Worm (Caenorhabditis elegans) whole organism, L2 larva: ENCODE results near the gene nduf-2.2.

Source experiments
- C34F6.9 ChIP-seq: fragments of 150-350 bp; optimal IDR thresholded peaks from 2 replicates; lab custom pipeline; 2014; ENCODE audit warnings: missing biosample characterization, missing genetic modification characterization
- F13H6.1 ChIP-seq: sonication (generic microtip); optimal IDR thresholded peaks from 2 replicates; lab custom pipeline; 2016; ENCODE audit warnings: missing genetic modification characterization, missing compliant biosample characterization
- R02D3.7 ChIP-seq: fragments of 150-350 bp; optimal IDR thresholded peaks from 2 replicates; lab custom pipeline; 2014; ENCODE audit warnings: missing biosample characterization, missing genetic modification characterization
- Y55F3AM.14 ChIP-seq: fragments of 200-800 bp; sonication (Bioruptor generic); optimal IDR thresholded peaks from 2 replicates; lab custom pipeline; 2018; ENCODE audit warnings: mild to moderate bottlenecking, missing genetic modification characterization, missing compliant biosample characterization
- ZK546.5 ChIP-seq: sonication (generic microtip); optimal IDR thresholded peaks from 2 replicates; lab custom pipeline; 2017; ENCODE audit warnings: missing biosample characterization, missing genetic modification characterization
- alr-1 ChIP-seq: fragments of 150-350 bp; optimal IDR thresholded peaks from 2 replicates; lab custom pipeline; 2014; ENCODE audit warnings: missing biosample characterization, missing genetic modification characterization
- aly-2 ChIP-seq: fragments of 150-350 bp; optimal IDR thresholded peaks from 2 replicates; lab custom pipeline; 2014; ENCODE audit warnings: missing biosample characterization, missing genetic modification characterization
- ama-1 ChIP-seq: fragments of 150-350 bp; optimal IDR thresholded peaks from 2 replicates; lab custom pipeline; 2018; ENCODE audit warnings: inconsistent platforms
- blmp-1 ChIP-seq: sonication (generic microtip); optimal IDR thresholded peaks from 2 replicates; lab custom pipeline; 2017; ENCODE audit warnings: missing genetic modification characterization, mild to moderate bottlenecking, missing compliant biosample characterization, antibody characterized with exemption, moderate library complexity; ENCODE audit not compliant: insufficient read depth
- ceh-16 ChIP-seq: fragments of 150-350 bp; optimal IDR thresholded peaks from 2 replicates; lab custom pipeline; 2014; ENCODE audit warnings: missing biosample characterization, missing genetic modification characterization
- ceh-82 ChIP-seq: fragments of 150-350 bp; optimal IDR thresholded peaks from 2 replicates; lab custom pipeline; 2014; ENCODE audit warnings: missing biosample characterization, missing genetic modification characterization
- crh-2 ChIP-seq: sonication (generic microtip); optimal IDR thresholded peaks from 2 replicates; lab custom pipeline; 2017; ENCODE audit warnings: missing biosample characterization, missing genetic modification characterization
- dmd-4 ChIP-seq: sonication (generic microtip); optimal IDR thresholded peaks from 2 replicates; lab custom pipeline; 2017; ENCODE audit warnings: missing biosample characterization, missing genetic modification characterization
- egl-27 ChIP-seq: sonication (generic microtip); optimal IDR thresholded peaks from 3 replicates; lab custom pipeline; 2017; ENCODE audit warnings: missing biosample characterization, missing genetic modification reagents, missing genetic modification characterization
- elt-1 ChIP-seq: fragments of 150-350 bp; optimal IDR thresholded peaks from 2 replicates; lab custom pipeline; 2014; ENCODE audit warnings: missing biosample characterization, missing genetic modification characterization
- elt-3 ChIP-seq: sonication (generic microtip); optimal IDR thresholded peaks from 2 replicates; lab custom pipeline; 2017; ENCODE audit warnings: missing biosample characterization, missing genetic modification characterization
- fos-1 ChIP-seq: fragments of 150-350 bp; optimal IDR thresholded peaks from 2 replicates; lab custom pipeline; 2014; ENCODE audit warnings: missing biosample characterization, missing genetic modification characterization
- gmeb-1 ChIP-seq: fragments of 150-350 bp; optimal IDR thresholded peaks from 2 replicates; lab custom pipeline; 2014; ENCODE audit warnings: missing biosample characterization, missing genetic modification characterization
- lin-11 ChIP-seq: fragments of 150-350 bp; sonication (generic microtip); optimal IDR thresholded peaks from 2 replicates; lab custom pipeline; 2014; ENCODE audit warnings: missing biosample characterization, missing genetic modification characterization, inconsistent platforms, mixed read lengths
- lin-13 ChIP-seq: fragments of 150-350 bp; optimal IDR thresholded peaks from 2 replicates; lab custom pipeline; 2014; ENCODE audit warnings: missing biosample characterization, missing genetic modification reagents, missing genetic modification characterization
- lin-39 ChIP-seq: fragments of 150-350 bp; optimal IDR thresholded peaks from 2 replicates; lab custom pipeline; 2014; ENCODE audit warnings: missing biosample characterization, missing genetic modification reagents, missing genetic modification characterization
- lsy-2 ChIP-seq, 2 experiments: fragments of 150-350 bp in 1 of 2; sonication (generic microtip) in 1 of 2; optimal IDR thresholded peaks; 2 replicates each; lab custom pipeline; 2014 to 2017; ENCODE audit warnings: missing biosample characterization in 2 of 2, missing genetic modification characterization in 2 of 2
- mab-5 ChIP-seq: fragments of 150-350 bp; optimal IDR thresholded peaks from 2 replicates; lab custom pipeline; 2014; ENCODE audit warnings: missing biosample characterization, missing genetic modification characterization
- mbf-1 ChIP-seq: sonication (generic microtip); optimal IDR thresholded peaks from 2 replicates; lab custom pipeline; 2017; ENCODE audit warnings: missing biosample characterization, missing genetic modification characterization
- mdl-1 ChIP-seq, 2 experiments: fragments of 150-350 bp in 1 of 2; sonication (generic microtip) in 1 of 2; optimal IDR thresholded peaks; 2 replicates each; lab custom pipeline; 2017; ENCODE audit warnings: missing biosample characterization in 2 of 2, missing genetic modification characterization in 2 of 2
- nhr-10 ChIP-seq: sonication (generic microtip); optimal IDR thresholded peaks from 2 replicates; lab custom pipeline; 2017; ENCODE audit warnings: missing biosample characterization, missing genetic modification characterization
- nhr-11 ChIP-seq: fragments of 150-350 bp; optimal IDR thresholded peaks from 2 replicates; lab custom pipeline; 2014; ENCODE audit warnings: missing biosample characterization, missing genetic modification characterization
- nhr-12 ChIP-seq: fragments of 150-350 bp; optimal IDR thresholded peaks from 2 replicates; lab custom pipeline; 2014; ENCODE audit warnings: missing biosample characterization, missing genetic modification characterization
- nhr-129 ChIP-seq: fragments of 150-350 bp; optimal IDR thresholded peaks from 2 replicates; lab custom pipeline; 2014; ENCODE audit warnings: missing biosample characterization, missing genetic modification characterization
- nhr-21 ChIP-seq: fragments of 150-350 bp; optimal IDR thresholded peaks from 2 replicates; lab custom pipeline; 2014; ENCODE audit warnings: missing biosample characterization, missing genetic modification characterization
- nhr-23 ChIP-seq: fragments of 150-350 bp; optimal IDR thresholded peaks from 2 replicates; lab custom pipeline; 2014; ENCODE audit warnings: missing biosample characterization, missing genetic modification reagents, missing genetic modification characterization
- nhr-237 ChIP-seq: fragments of 150-350 bp; optimal IDR thresholded peaks from 2 replicates; lab custom pipeline; 2014; ENCODE audit warnings: missing biosample characterization, missing genetic modification characterization
- nhr-25 ChIP-seq: fragments of 150-350 bp; sonication (generic microtip); optimal IDR thresholded peaks from 3 replicates; lab custom pipeline; 2014; ENCODE audit warnings: missing biosample characterization, missing genetic modification characterization
- nhr-6 ChIP-seq: fragments of 150-350 bp; optimal IDR thresholded peaks from 2 replicates; lab custom pipeline; 2014; ENCODE audit warnings: missing biosample characterization, missing genetic modification characterization
- nhr-77 ChIP-seq: fragments of 150-350 bp; optimal IDR thresholded peaks from 2 replicates; lab custom pipeline; 2014; ENCODE audit warnings: missing biosample characterization, missing genetic modification characterization
- peb-1 ChIP-seq: fragments of 150-350 bp; optimal IDR thresholded peaks from 2 replicates; lab custom pipeline; 2014; ENCODE audit warnings: missing biosample characterization, missing genetic modification characterization
- sem-4 ChIP-seq: fragments of 150-350 bp; optimal IDR thresholded peaks from 2 replicates; lab custom pipeline; 2014; ENCODE audit warnings: missing biosample characterization, missing genetic modification reagents, missing genetic modification characterization
- skn-1 ChIP-seq: sonication (generic microtip); optimal IDR thresholded peaks from 2 replicates; lab custom pipeline; 2017; ENCODE audit warnings: missing biosample characterization, missing genetic modification characterization
- sma-3 ChIP-seq: sonication (generic microtip); optimal IDR thresholded peaks from 2 replicates; lab custom pipeline; 2016; ENCODE audit warnings: missing genetic modification reagents, missing genetic modification characterization, missing compliant biosample characterization
- sma-9 ChIP-seq, 2 experiments: fragments of 150-350 bp in 1 of 2; sonication (generic microtip) in 1 of 2; optimal IDR thresholded peaks; 2 replicates each; lab custom pipeline; 2014 to 2016; ENCODE audit warnings: missing genetic modification characterization in 2 of 2, mild to moderate bottlenecking in 1 of 2, missing biosample characterization in 1 of 2, missing compliant biosample characterization in 1 of 2, missing genetic modification reagents in 1 of 2, moderate library complexity in 1 of 2
- snpc-4 ChIP-seq: fragments of 150-350 bp; optimal IDR thresholded peaks from 2 replicates; lab custom pipeline; 2014; ENCODE audit warnings: missing biosample characterization, missing genetic modification characterization
- unc-39 ChIP-seq: fragments of 150-350 bp; optimal IDR thresholded peaks from 2 replicates; lab custom pipeline; 2014; ENCODE audit warnings: missing biosample characterization, missing genetic modification characterization
- unc-55 ChIP-seq: fragments of 150-350 bp; sonication (generic microtip); optimal IDR thresholded peaks from 3 replicates; lab custom pipeline; 2014; ENCODE audit warnings: missing biosample characterization, missing genetic modification reagents, missing genetic modification characterization
- unc-62 ChIP-seq: fragments of 150-350 bp; optimal IDR thresholded peaks from 2 replicates; lab custom pipeline; 2014; ENCODE audit warnings: missing biosample characterization, missing genetic modification reagents, missing genetic modification characterization
- zag-1 ChIP-seq: fragments of 150-350 bp; optimal IDR thresholded peaks from 2 replicates; lab custom pipeline; 2014; ENCODE audit warnings: missing biosample characterization, missing genetic modification characterization
- ztf-4 ChIP-seq: fragments of 150-350 bp; optimal IDR thresholded peaks from 2 replicates; lab custom pipeline; 2014; ENCODE audit warnings: missing biosample characterization, missing genetic modification characterization

The nduf-2.2 gene

ce11 chrIII:6462610-6463009, 2.4 kb upstream of the nduf-2.2 start, which contains the start of gene T26A5.8 (continued):
- TF ChIP-seq ceh-16 (no peak), ZK546.5 (no peak), peb-1 (tag; lab: Kevin White, UChicago) (no peak), nhr-129 (tag; lab: Kevin White, UChicago) (peak; percentile 25), R02D3.7 (tag; lab: Kevin White, UChicago) (no peak), sem-4 (no peak), elt-1 (no peak), nhr-10 (no peak), alr-1 (tag; lab: Kevin White, UChicago) (no peak), mab-5 (tag; lab: Kevin White, UChicago) (no peak), F13H6.1 (tag; lab: Kevin White, UChicago) (no peak), nhr-21 (tag; lab: Kevin White, UChicago) (no peak)

ce11 chrIII:6463679-6464078, 1.3 kb upstream of the nduf-2.2 start, which contains the start of gene dlc-1:
Gene dlc-1 (minus strand): TSS chrIII:6463779.
- TF ChIP-seq nhr-21 (tag; lab: Kevin White, UChicago): no peak
- TF ChIP-seq Y55F3AM.14 (GFP tag; lab: Kevin White, UChicago): no peak
- TF ChIP-seq dmd-4: no peak
- TF ChIP-seq nhr-23 (tag; lab: Kevin White, UChicago): no peak
- TF ChIP-seq alr-1 (tag; lab: Kevin White, UChicago): no peak
- no peak for TF ChIP-seq nhr-77 (tag; lab: Kevin White, UChicago)
- no peak for TF ChIP-seq lin-39 (tag; lab: Kevin White, UChicago)
- no peak for TF ChIP-seq crh-2
- TF ChIP-seq nhr-12 (tag; lab: Kevin White, UChicago): no peak
- TF ChIP-seq gmeb-1 (tag; lab: Kevin White, UChicago): no peak
- TF ChIP-seq mbf-1 (tag; lab: Kevin White, UChicago): no peak
- TF ChIP-seq ama-1 (lab: Kevin White, UChicago): no peak
- no peak for TF ChIP-seq nhr-10
- no peak for TF ChIP-seq sem-4
- no peak for TF ChIP-seq R02D3.7 (tag; lab: Kevin White, UChicago)
- no peak for TF ChIP-seq nhr-6 (tag; lab: Kevin White, UChicago)
- TF ChIP-seq unc-39 (tag; lab: Kevin White, UChicago): no peak
- TF ChIP-seq nhr-129 (tag; lab: Kevin White, UChicago): no peak
- TF ChIP-seq lin-13 (GFP tag; lab: Kevin White, UChicago): no peak
- TF ChIP-seq F13H6.1 (tag; lab: Kevin White, UChicago): no peak

DNA sequence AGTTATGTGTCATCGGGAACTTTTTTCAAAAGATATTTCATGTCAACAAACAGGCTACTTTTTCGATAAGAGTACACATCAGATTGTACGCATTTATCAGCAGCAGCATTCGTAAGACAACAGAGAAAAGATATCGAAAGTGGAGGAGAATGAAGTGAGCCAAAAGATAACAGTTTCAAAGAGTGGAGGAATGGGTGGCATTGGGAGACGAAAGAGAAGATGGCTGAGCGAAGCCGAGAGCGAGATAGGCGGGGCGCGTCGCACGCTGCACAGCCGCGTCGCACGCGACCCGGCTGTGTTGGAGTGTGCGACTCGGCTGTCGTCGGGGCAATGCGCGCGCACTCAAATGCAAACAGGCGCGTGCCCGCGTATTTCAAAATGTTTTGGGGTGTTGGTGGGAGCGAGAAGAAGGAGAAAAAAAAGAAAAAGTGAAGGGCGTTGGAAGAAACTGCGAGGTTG, 880 bp upstream of the nduf-2.2 start:
- TF ChIP-seq unc-55 (GFP tag; lab: Kevin White, UChicago) (peak; percentile 85), nhr-77 (tag; lab: Kevin White, UChicago) (no peak), nhr-12 (tag; lab: Kevin White, UChicago) (no peak), nhr-25 (tag; lab: Kevin White, UChicago) (no peak), ceh-16 (peak; percentile 62), nhr-23 (tag; lab: Kevin White, UChicago) (no peak), nhr-11 (tag; lab: Kevin White, UChicago) (no peak), lsy-2 (tag; optimal IDR thresholded peaks at IDR 0.05; lab: Kevin White, UChicago) (peak; percentile 75 to 83), ZK546.5 (no peak), unc-62 (GFP tag; lab: Kevin White, UChicago) (no peak), dmd-4 (no peak), blmp-1 (tag; lab: Kevin White, UChicago) (peak; percentile 65), F13H6.1 (tag; lab: Kevin White, UChicago) (peak; percentile 94), ceh-82 (tag; lab: Kevin White, UChicago) (peak; percentile 66), mab-5 (tag; lab: Kevin White, UChicago) (peak; percentile 79), ztf-4 (tag; lab: Kevin White, UChicago) (peak; percentile 43), nhr-237 (tag; lab: Kevin White, UChicago) (no peak), mdl-1 (tag; optimal IDR thresholded peaks at IDR 0.05; lab: Kevin White, UChicago) (peak; percentile 85 to 92), sma-3 (peak; percentile 91), nhr-6 (tag; lab: Kevin White, UChicago) (peak; percentile 10), sem-4 (peak; percentile 68), mbf-1 (tag; lab: Kevin White, UChicago) (no peak), skn-1 (tag; lab: Kevin White, UChicago) (no peak), egl-27 (no peak), nhr-129 (tag; lab: Kevin White, UChicago) (peak; percentile 83), snpc-4 (tag; lab: Kevin White, UChicago) (peak; percentile 40), sma-9 (GFP tag; optimal IDR thresholded peaks at IDR 0.05; lab: Kevin White, UChicago) (peak; percentile 80), sma-9 (tag; optimal IDR thresholded peaks at IDR 0.05; lab: Kevin White, UChicago) (no peak), ama-1 (lab: Kevin White, UChicago) (peak; percentile 85), lin-13 (GFP tag; lab: Kevin White, UChicago) (peak; percentile 66), elt-3 (tag; lab: Kevin White, UChicago) (no peak), Y55F3AM.14 (GFP tag; lab: Kevin White, UChicago) (peak; percentile 89), aly-2 (tag; lab: Kevin White, UChicago) (no peak), gmeb-1 (tag; lab: Kevin White, UChicago) (peak; percentile 85), crh-2 (peak; percentile 88), peb-1 (tag; lab: Kevin White, UChicago) (peak; percentile 1), C34F6.9 (tag; lab: Kevin White, UChicago) (peak; percentile 79), lin-11 (tag; lab: Kevin White, UChicago) (peak; percentile 67), nhr-21 (tag; lab: Kevin White, UChicago) (peak; percentile 86), fos-1 (tag; lab: Kevin White, UChicago) (peak; percentile 98), zag-1 (peak; percentile 73), R02D3.7 (tag; lab: Kevin White, UChicago) (no peak)
